Worm (Caenorhabditis elegans) whole organism, L1 larva: ENCODE results near the gene mmcm-1.

Experiments
- C04F5.9 ChIP-seq: sonication (generic microtip); optimal IDR thresholded peaks from 2 replicates; lab custom pipeline; 2016; ENCODE audit warnings: missing genetic modification characterization, missing compliant biosample characterization
- Y116A8C.19 ChIP-seq: sonication (generic microtip); optimal IDR thresholded peaks from 2 replicates; lab custom pipeline; 2016; ENCODE audit warnings: missing compliant biosample characterization, missing genetic modification characterization, borderline replicate concordance
- alr-1 ChIP-seq: fragments of 200-800 bp; sonication (Bioruptor generic); optimal IDR thresholded peaks from 2 replicates; lab custom pipeline; 2018; ENCODE audit warnings: borderline replicate concordance, mild to moderate bottlenecking, missing genetic modification characterization, missing compliant biosample characterization
- aly-2 ChIP-seq: fragments of 150-350 bp; optimal IDR thresholded peaks from 2 replicates; lab custom pipeline; 2014; ENCODE audit warnings: missing biosample characterization, missing genetic modification characterization
- ama-1 ChIP-seq: fragments of 150-350 bp; optimal IDR thresholded peaks from 2 replicates; lab custom pipeline; 2014
- blmp-1 ChIP-seq: fragments of 150-350 bp; optimal IDR thresholded peaks from 2 replicates; lab custom pipeline; 2014; ENCODE audit warnings: missing biosample characterization, missing genetic modification characterization
- ceh-63 ChIP-seq: fragments of 200-800 bp; sonication (Bioruptor generic); optimal IDR thresholded peaks from 2 replicates; lab custom pipeline; 2018; ENCODE audit warnings: mild to moderate bottlenecking, missing genetic modification characterization, missing compliant biosample characterization
- ceh-8 ChIP-seq: fragments of 200-800 bp; sonication (Bioruptor generic); optimal IDR thresholded peaks from 2 replicates; lab custom pipeline; 2018; ENCODE audit warnings: mild to moderate bottlenecking, missing genetic modification characterization, moderate library complexity, missing compliant biosample characterization
- ceh-82 ChIP-seq, 3 experiments: fragments of 150-350 bp in 1 of 3; sonication (generic microtip) in 2 of 3; optimal IDR thresholded peaks; 2 replicates each; lab custom pipeline; 2014 to 2017; ENCODE audit warnings: missing biosample characterization in 3 of 3, missing genetic modification characterization in 3 of 3
- ceh-88 ChIP-seq: fragments of 200-800 bp; sonication (Bioruptor generic); IDR thresholded peaks from 2 replicates; pipeline ENCODE4 v1.3.6; 2022; ENCODE audit warnings: missing genetic modification characterization, missing compliant biosample characterization
- ceh-90 ChIP-seq: sonication (generic microtip); optimal IDR thresholded peaks from 2 replicates; lab custom pipeline; 2016; ENCODE audit warnings: missing genetic modification characterization, missing compliant biosample characterization
- ces-1 ChIP-seq: fragments of 150-350 bp; optimal IDR thresholded peaks from 2 replicates; lab custom pipeline; 2014; ENCODE audit warnings: missing biosample characterization, missing genetic modification reagents, missing genetic modification characterization
- dpl-1 ChIP-seq, 3 experiments: fragments of 150-350 bp in 2 of 3; sonication (generic microtip) in 1 of 3; optimal IDR thresholded peaks; 2 replicates each; lab custom pipeline; 2014 to 2017; ENCODE audit warnings: missing biosample characterization in 3 of 3, missing genetic modification characterization in 3 of 3, missing genetic modification reagents in 3 of 3
- dsc-1 ChIP-seq: sonication (generic microtip); optimal IDR thresholded peaks from 2 replicates; lab custom pipeline; 2016; ENCODE audit warnings: mild to moderate bottlenecking, missing genetic modification characterization, missing compliant biosample characterization
- efl-1 ChIP-seq, 4 experiments: fragments of 150-350 bp; optimal IDR thresholded peaks in 3 of 4; peaks in 1 of 4; 1 replicate in 1 of 4; 2 replicates in 3 of 4; lab custom pipeline; 2014; ENCODE audit warnings: missing biosample characterization in 2 of 4, missing genetic modification characterization in 2 of 4, missing genetic modification reagents in 2 of 4
- egl-27 ChIP-seq, 2 experiments: fragments of 150-350 bp in 1 of 2; sonication (generic microtip); optimal IDR thresholded peaks; 3 replicates each; lab custom pipeline; 2017 to 2018; ENCODE audit warnings: missing biosample characterization in 2 of 2, missing genetic modification characterization in 2 of 2, missing genetic modification reagents in 2 of 2
- elt-2 ChIP-seq: sonication (generic microtip); optimal IDR thresholded peaks from 2 replicates; lab custom pipeline; 2016; ENCODE audit warnings: missing genetic modification characterization, mild to moderate bottlenecking, inconsistent platforms, missing compliant biosample characterization, missing genetic modification reagents
- ets-5 ChIP-seq: fragments of 200-800 bp; sonication (Bioruptor generic); IDR thresholded peaks from 2 replicates; pipeline ENCODE4 v1.3.6; 2022; ENCODE audit warnings: missing genetic modification characterization, missing compliant biosample characterization
- fkh-4 ChIP-seq: sonication (generic microtip); optimal IDR thresholded peaks from 2 replicates; lab custom pipeline; 2016; ENCODE audit warnings: missing compliant biosample characterization, missing genetic modification characterization, borderline replicate concordance
- fos-1 ChIP-seq: fragments of 150-350 bp; optimal IDR thresholded peaks from 2 replicates; lab custom pipeline; 2014; ENCODE audit warnings: missing biosample characterization, missing genetic modification characterization
- hlh-17 ChIP-seq: fragments of 200-800 bp; sonication (Bioruptor generic); optimal IDR thresholded peaks from 2 replicates; lab custom pipeline; 2018; ENCODE audit warnings: missing genetic modification characterization, mild to moderate bottlenecking, missing compliant biosample characterization, moderate library complexity, borderline replicate concordance
- hlh-4 ChIP-seq: sonication (generic microtip); optimal IDR thresholded peaks from 2 replicates; lab custom pipeline; 2016; ENCODE audit warnings: mild to moderate bottlenecking, missing genetic modification characterization, missing compliant biosample characterization
- hpl-2 ChIP-seq: fragments of 150-350 bp; optimal IDR thresholded peaks from 2 replicates; lab custom pipeline; 2014; ENCODE audit warnings: missing biosample characterization, missing genetic modification reagents, missing genetic modification characterization
- lin-15B ChIP-seq: fragments of 150-350 bp; sonication (generic microtip); optimal IDR thresholded peaks from 3 replicates; lab custom pipeline; 2014; ENCODE audit warnings: missing biosample characterization, missing genetic modification characterization
- lin-35 ChIP-seq, 2 experiments: fragments of 150-350 bp; optimal IDR thresholded peaks; 2 replicates each; lab custom pipeline; 2014; ENCODE audit warnings: missing biosample characterization in 2 of 2, missing genetic modification characterization in 2 of 2, missing genetic modification reagents in 2 of 2
- lir-3 ChIP-seq: sonication (generic microtip); optimal IDR thresholded peaks from 2 replicates; lab custom pipeline; 2016; ENCODE audit warnings: mild to moderate bottlenecking, missing genetic modification characterization, moderate library complexity, missing compliant biosample characterization; ENCODE audit not compliant: poor library complexity
- lsy-2 ChIP-seq, 2 experiments: fragments of 150-350 bp; optimal IDR thresholded peaks; 2 replicates each; lab custom pipeline; 2014; ENCODE audit warnings: missing biosample characterization in 2 of 2, missing genetic modification characterization in 2 of 2
- mab-9 ChIP-seq: fragments of 200-800 bp; sonication (Bioruptor generic); IDR thresholded peaks from 2 replicates; pipeline ENCODE4 v1.3.6; 2022; ENCODE audit warnings: missing genetic modification reagents, missing genetic modification characterization, missing compliant biosample characterization
- mdl-1 ChIP-seq, 2 experiments: fragments of 150-350 bp; optimal IDR thresholded peaks; 2 replicates each; lab custom pipeline; 2014 to 2017; ENCODE audit warnings: missing biosample characterization in 2 of 2, missing genetic modification characterization in 2 of 2, inconsistent platforms in 1 of 2
- mef-2 ChIP-seq: fragments of 150-350 bp; optimal IDR thresholded peaks from 2 replicates; lab custom pipeline; 2014; ENCODE audit warnings: missing biosample characterization, missing genetic modification characterization
- nhr-11 ChIP-seq: fragments of 150-350 bp; optimal IDR thresholded peaks from 2 replicates; lab custom pipeline; 2014; ENCODE audit warnings: missing biosample characterization, missing genetic modification characterization
- nhr-19 ChIP-seq: fragments of 200-800 bp; sonication (Bioruptor generic); conservative IDR thresholded peaks from 2 replicates; pipeline ENCODE4 v1.3.6; 2022; ENCODE audit warnings: missing genetic modification characterization, missing compliant biosample characterization
- nhr-237 ChIP-seq: fragments of 150-350 bp; optimal IDR thresholded peaks from 2 replicates; lab custom pipeline; 2014; ENCODE audit warnings: missing biosample characterization, missing genetic modification characterization
- nhr-28 ChIP-seq: fragments of 150-350 bp; optimal IDR thresholded peaks from 2 replicates; lab custom pipeline; 2014; ENCODE audit warnings: missing biosample characterization, missing genetic modification characterization
- nhr-71 ChIP-seq: sonication (generic microtip); optimal IDR thresholded peaks from 2 replicates; lab custom pipeline; 2016; ENCODE audit warnings: mild to moderate bottlenecking, missing genetic modification characterization, moderate library complexity, missing compliant biosample characterization
- pax-3 ChIP-seq: fragments of 200-800 bp; sonication (Bioruptor generic); optimal IDR thresholded peaks from 2 replicates; lab custom pipeline; 2018; ENCODE audit warnings: mild to moderate bottlenecking, missing genetic modification characterization, moderate library complexity, missing compliant biosample characterization
- pqm-1 ChIP-seq: sonication (generic microtip); optimal IDR thresholded peaks from 3 replicates; lab custom pipeline; 2017; ENCODE audit warnings: missing biosample characterization, missing genetic modification characterization
- rnt-1 ChIP-seq: sonication (generic microtip); optimal IDR thresholded peaks from 2 replicates; lab custom pipeline; 2016; ENCODE audit warnings: mild to moderate bottlenecking, missing genetic modification characterization, moderate library complexity, missing compliant biosample characterization
- skn-1 ChIP-seq: fragments of 150-350 bp; optimal IDR thresholded peaks from 2 replicates; lab custom pipeline; 2014; ENCODE audit warnings: missing biosample characterization, missing genetic modification characterization
- sox-4 ChIP-seq: sonication (generic microtip); optimal IDR thresholded peaks from 2 replicates; lab custom pipeline; 2016; ENCODE audit warnings: missing genetic modification characterization, missing compliant biosample characterization
- swsn-7 ChIP-seq: sonication (generic microtip); optimal IDR thresholded peaks from 2 replicates; lab custom pipeline; 2016; ENCODE audit warnings: missing genetic modification characterization, missing compliant biosample characterization
- tlp-1 ChIP-seq: fragments of 150-350 bp; optimal IDR thresholded peaks from 2 replicates; lab custom pipeline; 2014; ENCODE audit warnings: missing biosample characterization, missing genetic modification characterization
- unc-130 ChIP-seq: fragments of 150-350 bp; optimal IDR thresholded peaks from 2 replicates; lab custom pipeline; 2017; ENCODE audit warnings: missing biosample characterization, missing genetic modification characterization, inconsistent platforms
- unc-86 ChIP-seq: sonication (generic microtip); optimal IDR thresholded peaks from 2 replicates; lab custom pipeline; 2016; ENCODE audit warnings: missing genetic modification characterization, missing compliant biosample characterization
- unc-98 ChIP-seq: fragments of 200-800 bp; sonication (Bioruptor generic); IDR thresholded peaks from 2 replicates; pipeline ENCODE4 v1.3.6; 2022; ENCODE audit warnings: missing genetic modification characterization, missing compliant biosample characterization
- xbp-1 ChIP-seq: sonication (generic microtip); optimal IDR thresholded peaks from 2 replicates; lab custom pipeline; 2016; ENCODE audit warnings: missing genetic modification characterization, missing compliant biosample characterization
- ztf-11 ChIP-seq, 2 experiments: sonication (generic microtip); optimal IDR thresholded peaks; 2 replicates each; lab custom pipeline; 2016 to 2017; ENCODE audit warnings: missing genetic modification characterization in 2 of 2, missing biosample characterization in 1 of 2, missing compliant biosample characterization in 1 of 2
- ztf-4 ChIP-seq: fragments of 150-350 bp; optimal IDR thresholded peaks from 2 replicates; lab custom pipeline; 2014; ENCODE audit warnings: missing biosample characterization, missing genetic modification characterization

Gene mmcm-1

DNA sequence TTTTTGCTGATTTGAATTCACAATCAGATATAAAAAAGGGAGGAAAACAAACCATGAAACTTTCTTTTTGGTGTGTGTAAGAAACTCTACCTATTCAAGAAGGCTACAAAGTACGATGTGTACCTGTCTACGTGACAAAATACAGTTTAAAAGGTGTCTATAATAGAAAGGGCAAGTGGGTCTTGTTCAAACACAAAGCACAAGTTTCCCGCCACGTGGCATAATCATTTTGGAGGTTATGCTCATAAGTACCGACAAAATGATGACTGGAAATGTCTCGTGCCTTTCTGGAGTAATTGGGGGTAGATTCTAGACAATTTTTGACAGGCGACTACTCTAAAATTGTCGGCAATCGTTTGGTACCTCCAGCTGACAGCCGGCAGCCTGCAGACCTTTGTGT lies 32.6 kb downstream of the mmcm-1 start:
- TF ChIP-seq xbp-1 (tag; lab: Kevin White, UChicago) (no peak), ztf-4 (no peak), lin-35 (GFP tag; optimal IDR thresholded peaks at IDR 0.05; lab: Kevin White, UChicago) (peak in 1 of 2 experiments; percentile 34), elt-2 (tag; lab: Kevin White, UChicago) (peak; percentile 8), sox-4 (no peak), dsc-1 (tag; lab: Kevin White, UChicago) (no peak), ces-1 (GFP tag; lab: Kevin White, UChicago) (no peak), nhr-11 (no peak)

DNA sequence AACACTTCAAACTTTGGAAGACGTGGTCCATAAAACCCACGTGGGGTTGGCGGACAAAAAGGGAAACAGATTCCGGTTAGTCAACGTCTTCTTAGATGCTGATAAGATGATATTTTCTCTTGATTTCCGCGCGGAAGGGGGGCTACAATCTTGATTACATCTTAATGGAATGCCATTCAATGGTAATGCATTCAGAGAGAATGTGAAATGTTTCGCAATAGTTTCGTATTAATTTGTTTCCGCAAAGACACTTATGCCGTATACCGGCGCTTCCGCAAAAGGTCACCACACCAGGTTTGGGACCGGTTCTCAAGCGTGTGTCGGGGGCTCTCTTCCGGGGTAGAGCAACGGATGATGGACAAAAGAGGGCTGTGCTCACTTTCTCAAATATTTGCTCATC lies 33.0 kb downstream of the mmcm-1 start:
- TF ChIP-seq alr-1 (tag; lab: Kevin White, UChicago) (no peak), blmp-1 (tag; lab: Kevin White, UChicago) (peak; percentile 14)

DNA sequence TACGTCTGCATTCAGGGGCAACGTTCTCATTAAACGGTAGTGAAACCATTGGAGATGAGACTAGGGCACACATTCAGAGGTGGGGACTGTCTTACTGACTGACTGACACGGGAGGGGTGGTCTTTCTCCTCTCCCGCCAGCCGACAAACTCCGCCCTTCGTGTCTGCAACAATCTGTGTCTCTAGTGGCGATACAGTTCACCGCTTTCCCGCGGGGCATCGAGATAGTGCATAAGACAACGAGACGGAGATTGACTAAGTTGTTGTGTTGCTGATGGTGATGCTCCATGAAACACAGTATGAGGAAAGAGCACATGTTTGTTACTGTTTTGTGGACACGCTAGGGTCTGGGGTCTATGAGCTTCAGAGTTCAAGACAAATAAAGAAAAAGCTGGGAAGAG lies 34.1 kb downstream of the mmcm-1 start:
- TF ChIP-seq rnt-1 (tag; lab: Kevin White, UChicago): no peak
- TF ChIP-seq ceh-82 (tag; optimal IDR thresholded peaks at IDR 0.05; lab: Kevin White, UChicago): no peak
- no peak for TF ChIP-seq dpl-1 (GFP tag; optimal IDR thresholded peaks at IDR 0.05; lab: Kevin White, UChicago)
- TF ChIP-seq lsy-2 (tag; optimal IDR thresholded peaks at IDR 0.05; lab: Kevin White, UChicago): no peak
- TF ChIP-seq lin-15B (tag; lab: Kevin White, UChicago): no peak
- no peak for TF ChIP-seq ets-5
- TF ChIP-seq xbp-1 (tag; lab: Kevin White, UChicago): no peak
- TF ChIP-seq ceh-8: no peak
- no peak for TF ChIP-seq C04F5.9 (tag; lab: Kevin White, UChicago)
- no peak for TF ChIP-seq nhr-11
- no peak for TF ChIP-seq ceh-90 (tag; lab: Kevin White, UChicago)
- no peak for TF ChIP-seq hpl-2 (GFP tag; lab: Kevin White, UChicago)
- peak; percentile 21 for TF ChIP-seq skn-1 (tag; lab: Kevin White, UChicago)
- no peak for TF ChIP-seq fkh-4 (tag; lab: Kevin White, UChicago)
- no peak for TF ChIP-seq nhr-237 (tag; lab: Kevin White, UChicago)
- no peak for TF ChIP-seq mef-2 (tag; lab: Kevin White, UChicago)
- TF ChIP-seq pax-3: no peak
- TF ChIP-seq unc-130: no peak
- TF ChIP-seq lir-3 (tag; lab: Kevin White, UChicago): no peak
- no peak for TF ChIP-seq ztf-11 (tag; optimal IDR thresholded peaks at IDR 0.05; lab: Kevin White, UChicago)
- TF ChIP-seq unc-98 (GFP tag; lab: Robert Waterston, UW): no peak
- no peak for TF ChIP-seq tlp-1 (tag; lab: Kevin White, UChicago)
- TF ChIP-seq ama-1: no peak
- TF ChIP-seq lin-35 (GFP tag; optimal IDR thresholded peaks at IDR 0.05; lab: Kevin White, UChicago): peak in 1 of 2 experiments; percentile 28
- TF ChIP-seq hlh-17 (GFP tag; lab: Kevin White, UChicago): no peak
- no peak for TF ChIP-seq ztf-4
- TF ChIP-seq hlh-4 (tag; lab: Kevin White, UChicago): no peak
- no peak for TF ChIP-seq egl-27 (tag; optimal IDR thresholded peaks at IDR 0.05; lab: Kevin White, UChicago)
- peak; percentile 26 for TF ChIP-seq nhr-71 (tag; lab: Kevin White, UChicago)
- peak in 1 of 2 experiments; percentile 9 for TF ChIP-seq mdl-1 (tag; optimal IDR thresholded peaks at IDR 0.05; lab: Kevin White, UChicago)
- no peak for TF ChIP-seq ceh-63 (GFP tag; lab: Kevin White, UChicago)
- TF ChIP-seq Y116A8C.19: no peak
- no peak for TF ChIP-seq fos-1
- no peak for TF ChIP-seq nhr-19 (GFP tag; lab: Robert Waterston, UW)
- TF ChIP-seq alr-1 (tag; lab: Kevin White, UChicago): no peak
- no peak for TF ChIP-seq ceh-88 (GFP tag; lab: Robert Waterston, UW)
- TF ChIP-seq unc-86 (tag; lab: Kevin White, UChicago): no peak
- TF ChIP-seq pqm-1 (tag; lab: Kevin White, UChicago): no peak
- peak in 1 of 2 experiments; percentile 19 for TF ChIP-seq efl-1 (optimal IDR thresholded peaks at IDR 0.05; lab: Kevin White, UChicago)
- TF ChIP-seq efl-1 (GFP tag; optimal IDR thresholded peaks at IDR 0.05 in 1 of 2; lab: Kevin White, UChicago): peak in 1 of 2 experiments; percentile 78
- TF ChIP-seq swsn-7 (tag; lab: Kevin White, UChicago): peak; percentile 14
- no peak for TF ChIP-seq mab-9 (GFP tag; lab: Robert Waterston, UW)
- TF ChIP-seq nhr-28 (tag; lab: Kevin White, UChicago): no peak
- TF ChIP-seq aly-2: no peak
